Fruit fly (Drosophila melanogaster) S2 (cell line): ENCODE data around the gene CG42693.

Experiments used
- CG8478 ChIP-seq: fragments of >200 bp; optimal IDR thresholded peaks from 2 replicates; lab custom pipeline; 2018
- CTCF ChIP-seq, 2 experiments: fragments of >200 bp; optimal IDR thresholded peaks; 2 replicates each; lab custom pipeline; 2018

DNA sequence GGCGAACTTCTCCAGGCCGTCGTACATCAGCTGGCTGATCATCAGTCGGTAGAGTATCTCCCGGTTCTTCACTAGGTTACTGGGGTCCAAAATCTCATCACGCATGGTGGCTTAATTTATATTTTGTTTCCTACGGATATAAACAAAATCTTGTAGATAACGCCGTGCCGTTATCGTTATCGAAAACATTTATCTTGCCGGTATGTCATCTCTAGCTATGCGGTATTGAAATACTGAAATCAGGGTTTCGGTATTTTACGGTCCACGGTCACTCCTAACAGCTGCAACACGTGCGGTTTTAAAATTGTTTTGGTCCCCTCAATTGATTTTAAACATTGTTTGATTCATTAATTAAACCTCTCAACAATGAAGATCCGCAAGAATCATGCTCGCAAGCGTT, 28.6 kb upstream of the CG42693 start, which contains the start of the genes CstF50 and CG11563:
- no peak for TF ChIP-seq CG8478 (lab: Kevin White, UChicago)
- TF ChIP-seq CTCF (optimal IDR thresholded peaks at IDR 0.05; lab: Kevin White, UChicago), result no peak
